Worm (Caenorhabditis elegans): ENCODE measurements around the gene F16G10.11.

- no peak for TF ChIP-seq ama-1 (optimal IDR thresholded peaks at IDR 0.05)
- no peak for TF ChIP-seq K09A11.1 (tag; optimal IDR thresholded peaks at IDR 0.05; ENCODE audit: insufficient read depth)
- no peak for TF ChIP-seq ets-4 (tag; optimal IDR thresholded peaks at IDR 0.05)
- TF ChIP-seq unc-86 (tag; optimal IDR thresholded peaks at IDR 0.05), result no peak
- TF ChIP-seq Y22D7AL.16 (tag; optimal IDR thresholded peaks at IDR 0.05), result no peak
- TF ChIP-seq elt-4 (tag; optimal IDR thresholded peaks at IDR 0.05), result no peak
- TF ChIP-seq pat-9 (tag; optimal IDR thresholded peaks at IDR 0.05), result no peak
- no peak for TF ChIP-seq pros-1 (tag; optimal IDR thresholded peaks at IDR 0.05)
- TF ChIP-seq unc-42 (tag; optimal IDR thresholded peaks at IDR 0.05), result no peak
- TF ChIP-seq ceh-19 (GFP tag; optimal IDR thresholded peaks at IDR 0.05), result no peak
- TF ChIP-seq sdc-2 (tag; optimal IDR thresholded peaks at IDR 0.05), result no peak
- no peak for TF ChIP-seq dmd-4 (tag; optimal IDR thresholded peaks at IDR 0.05; ENCODE audit: borderline replicate concordance)
Observed at ce11 chrII:2366623-2367365, 26.9 kb downstream of the F16G10.11 start, which contains the start of the genes F43C11.12 and F16G10.5.
